Fruit fly (Drosophila melanogaster) whole organism, embryonic: Measurements from ENCODE around the gene CG12017.
A peak's percentile ranks its signal among the peaks of the same experiment; 100 is the strongest.

ENCODE experiments used
- ATbp ChIP-seq: fragments of 200-800 bp; sonication (Bioruptor generic); optimal IDR thresholded peaks from 2 replicates; lab custom pipeline; 2017; ENCODE audit warnings: missing biosample characterization, mild to moderate bottlenecking, missing genetic modification characterization, missing genetic modification reagents
- BEAF-32 ChIP-seq: fragments of 200-800 bp; sonication (Bioruptor generic); optimal IDR thresholded peaks from 3 replicates; lab custom pipeline; 2017; ENCODE audit warnings: missing biosample characterization, missing genetic modification characterization, mild to moderate bottlenecking, moderate library complexity, missing genetic modification reagents
- CG1024 ChIP-seq: fragments of 200-800 bp; sonication (Bioruptor generic); IDR thresholded peaks from 2 replicates; pipeline ENCODE4 v1.3.6; 2022; ENCODE audit warnings: missing biosample characterization, missing genetic modification characterization
- CG10267 ChIP-seq: fragments of 200-800 bp; sonication (Bioruptor generic); optimal IDR thresholded peaks from 2 replicates; lab custom pipeline; 2018; ENCODE audit warnings: missing biosample characterization, mild to moderate bottlenecking, missing genetic modification characterization, moderate library complexity
- CG11085 ChIP-seq: fragments of 200-800 bp; sonication (Bioruptor generic); IDR thresholded peaks from 2 replicates; pipeline ENCODE4 v1.3.6; 2022; ENCODE audit warnings: missing biosample characterization, missing genetic modification characterization
- CG13123 ChIP-seq: fragments of 200-800 bp; sonication (Bioruptor generic); optimal IDR thresholded peaks from 2 replicates; lab custom pipeline; 2016; ENCODE audit warnings: missing biosample characterization, missing genetic modification characterization
- CG17568 ChIP-seq: fragments of 200-800 bp; sonication (Bioruptor generic); optimal IDR thresholded peaks from 2 replicates; lab custom pipeline; 2018; ENCODE audit warnings: missing biosample characterization, mild to moderate bottlenecking, missing genetic modification characterization, moderate library complexity
- CG18011 ChIP-seq: fragments of 200-800 bp; sonication (Bioruptor generic); optimal IDR thresholded peaks from 2 replicates; lab custom pipeline; 2017; ENCODE audit warnings: missing biosample characterization, missing genetic modification characterization, mild to moderate bottlenecking, moderate library complexity, missing genotype
- CG1832 ChIP-seq: fragments of 200-800 bp; sonication (Bioruptor generic); optimal IDR thresholded peaks from 2 replicates; lab custom pipeline; 2017; ENCODE audit warnings: missing biosample characterization, mild to moderate bottlenecking, missing genetic modification characterization, inconsistent platforms
- CG18764 ChIP-seq: fragments of 200-800 bp; sonication (Bioruptor generic); optimal IDR thresholded peaks from 3 replicates; lab custom pipeline; 2016; ENCODE audit warnings: missing biosample characterization, missing genetic modification characterization
- CG2199 ChIP-seq: fragments of 200-800 bp; sonication (Bioruptor generic); IDR thresholded peaks from 3 replicates; pipeline ENCODE4 v1.3.6; 2022; ENCODE audit warnings: missing biosample characterization, missing genetic modification characterization
- CG31388 ChIP-seq: fragments of 200-800 bp; sonication (Bioruptor generic); optimal IDR thresholded peaks from 2 replicates; lab custom pipeline; 2016; ENCODE audit warnings: missing biosample characterization, missing genetic modification characterization
- CG3407 ChIP-seq: fragments of 200-800 bp; sonication (Bioruptor generic); optimal IDR thresholded peaks from 2 replicates; lab custom pipeline; 2018; ENCODE audit warnings: missing biosample characterization, mild to moderate bottlenecking, missing genetic modification characterization
- CG3726 ChIP-seq: fragments of 200-800 bp; sonication (Bioruptor generic); IDR thresholded peaks from 3 replicates; pipeline ENCODE4, ENCODE4 v1.3.6; 2022; ENCODE audit warnings: missing biosample characterization, missing genetic modification characterization
- CG4282 ChIP-seq: fragments of 200-800 bp; sonication (Bioruptor generic); optimal IDR thresholded peaks from 2 replicates; lab custom pipeline; 2016; ENCODE audit warnings: missing biosample characterization, missing genetic modification characterization
- CG4424 ChIP-seq: fragments of 200-800 bp; sonication (Bioruptor generic); optimal IDR thresholded peaks from 3 replicates; lab custom pipeline; 2016; ENCODE audit warnings: missing biosample characterization, missing genetic modification characterization
- CG6175 ChIP-seq: fragments of 200-800 bp; sonication (Bioruptor generic); IDR thresholded peaks from 3 replicates; pipeline ENCODE4 v1.3.6; 2022; ENCODE audit warnings: missing biosample characterization, missing genetic modification characterization
- CG6683 ChIP-seq: fragments of 200-800 bp; sonication (Bioruptor generic); optimal IDR thresholded peaks from 2 replicates; lab custom pipeline; 2017; ENCODE audit warnings: missing biosample characterization, mild to moderate bottlenecking, missing genetic modification characterization, missing genetic modification reagents
- CG6791 ChIP-seq: fragments of 200-800 bp; sonication (Bioruptor generic); IDR thresholded peaks from 3 replicates; pipeline ENCODE4 v1.3.6; 2022; ENCODE audit warnings: missing biosample characterization, missing genetic modification characterization; ENCODE audit not compliant: partially characterized antibody
- CG6854 ChIP-seq: fragments of 200-800 bp; sonication (Bioruptor generic); optimal IDR thresholded peaks from 3 replicates; lab custom pipeline; 2017; ENCODE audit warnings: missing biosample characterization, mild to moderate bottlenecking, missing genetic modification characterization
- CG8388 ChIP-seq: fragments of 200-800 bp; sonication (Bioruptor generic); optimal IDR thresholded peaks from 2 replicates; lab custom pipeline; 2019; ENCODE audit warnings: missing biosample characterization, mild to moderate bottlenecking, missing genetic modification characterization, moderate library complexity
- CG8478 ChIP-seq: fragments of >200 bp; optimal IDR thresholded peaks from 2 replicates; lab custom pipeline; 2018
- CG8765 ChIP-seq: fragments of 200-800 bp; sonication (Bioruptor generic); IDR thresholded peaks from 2 replicates; pipeline ENCODE4 v1.3.6; 2022; ENCODE audit warnings: missing biosample characterization, missing genetic modification characterization
- Dip3 ChIP-seq: fragments of 200-800 bp; sonication (Bioruptor generic); optimal IDR thresholded peaks from 3 replicates; lab custom pipeline; 2016; ENCODE audit warnings: missing biosample characterization, missing genetic modification characterization
- Doc3 ChIP-seq: fragments of 200-800 bp; sonication (Bioruptor generic); IDR thresholded peaks from 3 replicates; pipeline ENCODE4 v1.3.6; 2022; ENCODE audit warnings: missing biosample characterization, missing genetic modification characterization; ENCODE audit not compliant: partially characterized antibody
- Drgx ChIP-seq: fragments of 200-800 bp; sonication (Bioruptor generic); IDR thresholded peaks from 2 replicates; pipeline ENCODE4 v1.3.6; 2022; ENCODE audit warnings: missing biosample characterization, missing genetic modification characterization
- Hmx ChIP-seq: fragments of 200-800 bp; sonication (Bioruptor generic); optimal IDR thresholded peaks from 2 replicates; lab custom pipeline; 2016; ENCODE audit warnings: missing biosample characterization, missing genetic modification characterization
- Hsf ChIP-seq: fragments of 200-800 bp; sonication (Bioruptor generic); optimal IDR thresholded peaks from 3 replicates; lab custom pipeline; 2016; ENCODE audit warnings: missing biosample characterization, missing genetic modification characterization
- Meics ChIP-seq: fragments of 200-800 bp; sonication (Bioruptor generic); optimal IDR thresholded peaks from 2 replicates; lab custom pipeline; 2017; ENCODE audit warnings: missing biosample characterization, mild to moderate bottlenecking, missing genetic modification characterization
- NFAT ChIP-seq: fragments of 200-800 bp; sonication (Bioruptor generic); IDR thresholded peaks from 2 replicates; pipeline ENCODE4 v1.3.6; 2022; ENCODE audit warnings: missing biosample characterization, missing genetic modification characterization
- PHDP ChIP-seq: fragments of 200-800 bp; sonication (Bioruptor generic); optimal IDR thresholded peaks from 3 replicates; lab custom pipeline; 2018; ENCODE audit warnings: missing biosample characterization, mild to moderate bottlenecking, missing genetic modification characterization, moderate library complexity
- Side ChIP-seq: fragments of 200-800 bp; sonication (Bioruptor generic); optimal IDR thresholded peaks from 2 replicates; lab custom pipeline; 2016; ENCODE audit warnings: missing biosample characterization, missing genetic modification characterization
- Ssrp ChIP-seq: fragments of 200-800 bp; sonication (Bioruptor generic); optimal IDR thresholded peaks from 2 replicates; lab custom pipeline; 2018; ENCODE audit warnings: missing biosample characterization, mild to moderate bottlenecking, missing genetic modification characterization, moderate library complexity
- Tbp ChIP-seq: fragments of >200 bp; optimal IDR thresholded peaks from 2 replicates; lab custom pipeline; 2018; ENCODE audit warnings: missing biosample characterization, missing genetic modification characterization
- corto ChIP-seq: fragments of 200-800 bp; sonication (Bioruptor generic); optimal IDR thresholded peaks from 2 replicates; lab custom pipeline; 2016; ENCODE audit warnings: missing biosample characterization, mild to moderate bottlenecking, missing genetic modification characterization, moderate library complexity
- dpn ChIP-seq, 2 experiments: fragments of 200-800 bp; sonication (Bioruptor generic); optimal IDR thresholded peaks; 3 replicates each; lab custom pipeline; 2016; ENCODE audit warnings: missing biosample characterization in 2 of 2, missing genetic modification characterization in 2 of 2
- fd3F ChIP-seq: fragments of 200-800 bp; sonication (Bioruptor generic); optimal IDR thresholded peaks from 2 replicates; lab custom pipeline; 2018; ENCODE audit warnings: missing biosample characterization, mild to moderate bottlenecking, missing genetic modification characterization, moderate library complexity
- fd96Cb ChIP-seq: fragments of 200-800 bp; sonication (Bioruptor generic); optimal IDR thresholded peaks from 2 replicates; lab custom pipeline; 2018; ENCODE audit warnings: missing biosample characterization, mild to moderate bottlenecking, missing genetic modification characterization, moderate library complexity
- ftz-f1 ChIP-seq: fragments of 200-800 bp; sonication (Bioruptor generic); optimal IDR thresholded peaks from 2 replicates; lab custom pipeline; 2016; ENCODE audit warnings: missing biosample characterization, missing genetic modification characterization
- grau ChIP-seq: fragments of 200-800 bp; optimal IDR thresholded peaks from 3 replicates; lab custom pipeline; 2019; ENCODE audit warnings: missing biosample characterization, mild to moderate bottlenecking, missing genetic modification characterization, moderate library complexity
- lbe ChIP-seq: fragments of 200-800 bp; sonication (Bioruptor generic); optimal IDR thresholded peaks from 2 replicates; lab custom pipeline; 2016; ENCODE audit warnings: missing biosample characterization, mild to moderate bottlenecking, missing genetic modification characterization
- mirr ChIP-seq: fragments of 200-800 bp; sonication (Bioruptor generic); optimal IDR thresholded peaks from 3 replicates; lab custom pipeline; 2018; ENCODE audit warnings: missing biosample characterization, mild to moderate bottlenecking, missing genetic modification characterization
- nau ChIP-seq: fragments of 200-800 bp; sonication (Bioruptor generic); optimal IDR thresholded peaks from 3 replicates; lab custom pipeline; 2017; ENCODE audit warnings: missing biosample characterization, mild to moderate bottlenecking, missing genetic modification characterization, missing genetic modification reagents
- odd ChIP-seq: fragments of 200-800 bp; sonication (Bioruptor generic); optimal IDR thresholded peaks from 2 replicates; lab custom pipeline; 2017; ENCODE audit warnings: missing biosample characterization, mild to moderate bottlenecking, missing genetic modification characterization
- peb ChIP-seq: fragments of 200-800 bp; sonication (Bioruptor generic); IDR thresholded peaks from 2 replicates; pipeline ENCODE4 v1.3.6; 2022; ENCODE audit warnings: missing biosample characterization, missing genetic modification characterization
- psq ChIP-seq: fragments of 200-800 bp; sonication (Bioruptor generic); optimal IDR thresholded peaks from 2 replicates; lab custom pipeline; 2017; ENCODE audit warnings: missing biosample characterization, missing genetic modification characterization
- run ChIP-seq: fragments of 200-800 bp; sonication (Bioruptor generic); optimal IDR thresholded peaks from 3 replicates; lab custom pipeline; 2018; ENCODE audit warnings: missing biosample characterization, mild to moderate bottlenecking, missing genetic modification characterization
- tin ChIP-seq: fragments of 200-800 bp; sonication (Bioruptor generic); optimal IDR thresholded peaks from 3 replicates; lab custom pipeline; 2016; ENCODE audit warnings: missing biosample characterization, missing genetic modification characterization
- tio ChIP-seq: fragments of 200-800 bp; sonication (Bioruptor generic); optimal IDR thresholded peaks from 2 replicates; lab custom pipeline; 2017; ENCODE audit warnings: missing biosample characterization, missing genetic modification characterization, inconsistent platforms
- zen2 ChIP-seq: fragments of 200-800 bp; sonication (Bioruptor generic); IDR thresholded peaks from 3 replicates; pipeline ENCODE4 v1.3.6; 2022; ENCODE audit warnings: missing biosample characterization, missing genetic modification characterization; ENCODE audit not compliant: partially characterized antibody

CG12017 gene

dm6 chr3L:3336368-3337164 lies 56.5 kb downstream of the CG12017 start, which contains the start of the genes Drsl6 and kst (continued):
- TF ChIP-seq Dip3 (GFP tag; lab: Kevin White, UChicago): no peak
- peak; percentile 44; the same call in 1 of the 2 replicates for TF ChIP-seq Drgx (GFP tag; lab: Robert Waterston, UW)
- no peak for TF ChIP-seq CG4282 (GFP tag; lab: Kevin White, UChicago)
- no peak for TF ChIP-seq CG1832 (GFP tag; lab: Kevin White, UChicago)
- peak in 1 of 2 experiments; percentile 27 for TF ChIP-seq dpn (GFP tag; optimal IDR thresholded peaks at IDR 0.05; lab: Kevin White, UChicago)
- TF ChIP-seq CG17568 (GFP tag; lab: Kevin White, UChicago): no peak
- no peak for TF ChIP-seq CG13123 (GFP tag; lab: Kevin White, UChicago)
- TF ChIP-seq odd (GFP tag; lab: Kevin White, UChicago): no peak
- TF ChIP-seq Ssrp (tag; lab: Kevin White, UChicago): no peak
- TF ChIP-seq NFAT (GFP tag; lab: Robert Waterston, UW): no peak
- TF ChIP-seq Hmx (GFP tag; lab: Kevin White, UChicago): no peak
- TF ChIP-seq CG3407 (GFP tag; lab: Kevin White, UChicago): no peak
- peak; percentile 64 for TF ChIP-seq BEAF-32
- TF ChIP-seq CG6854 (GFP tag; lab: Kevin White, UChicago): peak; percentile 24
- no peak for TF ChIP-seq Meics (GFP tag; lab: Kevin White, UChicago)
- no peak for TF ChIP-seq peb (GFP tag; lab: Robert Waterston, UW)
- TF ChIP-seq PHDP (tag; lab: Kevin White, UChicago): peak; percentile 41
- TF ChIP-seq run (tag; lab: Kevin White, UChicago): no peak
- no peak for TF ChIP-seq CG1024 (GFP tag; lab: Robert Waterston, UW)
- peak; percentile 0 for TF ChIP-seq ATbp (GFP tag; lab: Kevin White, UChicago)
- TF ChIP-seq Tbp (GFP tag; lab: Kevin White, UChicago): no peak
- TF ChIP-seq CG18011 (GFP tag; lab: Kevin White, UChicago): no peak
- peak; percentile 31 for TF ChIP-seq grau (tag; lab: Kevin White, UChicago)
- no peak for TF ChIP-seq CG3726 (GFP tag; lab: Robert Waterston, UW)
- TF ChIP-seq CG4424 (GFP tag; lab: Kevin White, UChicago): no peak
- no peak for TF ChIP-seq nau (GFP tag; lab: Kevin White, UChicago)
- TF ChIP-seq CG18764 (GFP tag; lab: Kevin White, UChicago): peak; percentile 10
- no peak for TF ChIP-seq psq
- no peak for TF ChIP-seq zen2
- no peak for TF ChIP-seq CG31388 (GFP tag; lab: Kevin White, UChicago)
- no peak for TF ChIP-seq CG8388
- TF ChIP-seq fd3F (GFP tag; lab: Kevin White, UChicago): no peak
- peak; percentile 22 for TF ChIP-seq Side (GFP tag; lab: Kevin White, UChicago)
- TF ChIP-seq tio: no peak
- TF ChIP-seq CG6175: no peak
- no peak for TF ChIP-seq Hsf (GFP tag; lab: Kevin White, UChicago)
- no peak for TF ChIP-seq CG6683
- TF ChIP-seq fd96Cb (tag; lab: Kevin White, UChicago): no peak
- peak; percentile 13 for TF ChIP-seq lbe (GFP tag; lab: Kevin White, UChicago)
- no peak for TF ChIP-seq CG8478
- TF ChIP-seq mirr (GFP tag; lab: Kevin White, UChicago): peak; percentile 12
- peak; percentile 47 for TF ChIP-seq CG10267 (tag; lab: Kevin White, UChicago)
- TF ChIP-seq CG2199: no peak
- no peak for TF ChIP-seq CG8765 (GFP tag; lab: Robert Waterston, UW)
- TF ChIP-seq ftz-f1: no peak
- TF ChIP-seq CG6791 (GFP tag; lab: Robert Waterston, UW): peak; percentile 62
- TF ChIP-seq CG11085: no peak
- TF ChIP-seq corto (GFP tag; lab: Kevin White, UChicago): no peak
- TF ChIP-seq Doc3 (GFP tag; lab: Robert Waterston, UW): no peak
- TF ChIP-seq tin (GFP tag; lab: Kevin White, UChicago): no peak
